Fruit fly (Drosophila melanogaster): ENCODE data around the gene Poxm.

The Poxm gene

dm6 chr3R:8349449-8350115 lies 16.0 kb upstream of the Poxm start, which contains the start of gene Atg13 (continued):
- TF ChIP-seq CG14710 (tag; optimal IDR thresholded peaks at IDR 0.05): peak; percentile 81
- TF ChIP-seq ind (GFP tag; optimal IDR thresholded peaks at IDR 0.05): peak; percentile 22
- TF ChIP-seq scrt (GFP tag; optimal IDR thresholded peaks at IDR 0.05): no peak
- TF ChIP-seq crp (GFP tag; optimal IDR thresholded peaks at IDR 0.05): peak in 1 of 2 experiments; percentile 26
- no peak for TF ChIP-seq Bteb2 (GFP tag; optimal IDR thresholded peaks at IDR 0.05)
- no peak for TF ChIP-seq p53 (GFP tag; optimal IDR thresholded peaks at IDR 0.05)
- no peak for TF ChIP-seq CTCF (GFP tag; optimal IDR thresholded peaks at IDR 0.05)
- no peak for TF ChIP-seq gfzf (GFP tag; optimal IDR thresholded peaks at IDR 0.05)
- TF ChIP-seq CG15514 (GFP tag; optimal IDR thresholded peaks at IDR 0.05): peak; percentile 44
- no peak for TF ChIP-seq al (GFP tag; IDR thresholded peaks at IDR 0.05)
- TF ChIP-seq klu (GFP tag; IDR thresholded peaks at IDR 0.05): no peak
- peak; percentile 58 for TF ChIP-seq nerfin-2 (GFP tag; IDR thresholded peaks at IDR 0.05; ENCODE audit: partially characterized antibody)
- TF ChIP-seq E2f1 (GFP tag; IDR thresholded peaks at IDR 0.05): no peak
- no peak for TF ChIP-seq CG11247 (GFP tag; IDR thresholded peaks at IDR 0.05)
- no peak for TF ChIP-seq CG3995 (GFP tag; optimal IDR thresholded peaks at IDR 0.05)
- TF ChIP-seq CG33213 (GFP tag; optimal IDR thresholded peaks at IDR 0.05): no peak
- TF ChIP-seq CG3163 (GFP tag; optimal IDR thresholded peaks at IDR 0.05): no peak
- no peak for TF ChIP-seq CG15011 (GFP tag; optimal IDR thresholded peaks at IDR 0.05)
- TF ChIP-seq amos (GFP tag; IDR thresholded peaks at IDR 0.05; ENCODE audit: partially characterized antibody): peak; percentile 90; the same call in 1 of the 2 replicates
- TF ChIP-seq CG17186 (GFP tag; optimal IDR thresholded peaks at IDR 0.05): peak; percentile 2
- no peak for TF ChIP-seq usp (GFP tag; optimal IDR thresholded peaks at IDR 0.05)
- peak; percentile 75; the same call in 1 of the 2 replicates for TF ChIP-seq Drgx (GFP tag; IDR thresholded peaks at IDR 0.05)
- peak in 1 of 2 experiments; percentile 88 for TF ChIP-seq bsh (GFP tag; optimal IDR thresholded peaks at IDR 0.05)
- TF ChIP-seq Camta (GFP tag; optimal IDR thresholded peaks at IDR 0.05): peak; percentile 5
- peak; percentile 19 for TF ChIP-seq CG13424 (tag; optimal IDR thresholded peaks at IDR 0.05)
- no peak for TF ChIP-seq shn (GFP tag; optimal IDR thresholded peaks at IDR 0.05)
- no peak for TF ChIP-seq D19A (tag; optimal IDR thresholded peaks at IDR 0.05)
- TF ChIP-seq tgo (GFP tag; IDR thresholded peaks at IDR 0.05): no peak; the same call in 2 of the 3 replicates
- peak; percentile 35; the same call in 1 of the 2 replicates for TF ChIP-seq slbo (GFP tag; IDR thresholded peaks at IDR 0.05)
- peak in 1 of 2 experiments; percentile 16 for TF ChIP-seq dpn (GFP tag; optimal IDR thresholded peaks at IDR 0.05)
- TF ChIP-seq Bdp1 (GFP tag; optimal IDR thresholded peaks at IDR 0.05): no peak
- 0 out of 3 replicates have a peak, but pooled peaks have one; percentile 45 for TF ChIP-seq CG11456 (GFP tag; IDR thresholded peaks at IDR 0.05)
- TF ChIP-seq mld (GFP tag; IDR thresholded peaks at IDR 0.05; ENCODE audit: partially characterized antibody): peak; percentile 76; the same call in 2 of the 3 replicates
- no peak for TF ChIP-seq abd-A (tag; optimal IDR thresholded peaks at IDR 0.05)
- TF ChIP-seq gt (GFP tag; IDR thresholded peaks at IDR 0.05): no peak
- no peak for TF ChIP-seq unpg (GFP tag; optimal IDR thresholded peaks at IDR 0.05)
- TF ChIP-seq bab2 (GFP tag; optimal IDR thresholded peaks at IDR 0.05): peak; percentile 2
- TF ChIP-seq ken (GFP tag; IDR thresholded peaks at IDR 0.05): no peak
- no peak for TF ChIP-seq Kr (GFP tag; optimal IDR thresholded peaks at IDR 0.05)
- TF ChIP-seq CG6272 (GFP tag; IDR thresholded peaks at IDR 0.05): no peak; the same call in 1 of the 2 replicates
- TF ChIP-seq CG16863 (GFP tag; optimal IDR thresholded peaks at IDR 0.05): no peak
- no peak for TF ChIP-seq B-H1 (GFP tag; IDR thresholded peaks at IDR 0.05)
- TF ChIP-seq br (optimal IDR thresholded peaks at IDR 0.05): no peak
- no peak for TF ChIP-seq CG18619 (GFP tag; optimal IDR thresholded peaks at IDR 0.05)
- no peak for TF ChIP-seq CG12942 (GFP tag; optimal IDR thresholded peaks at IDR 0.05)
- TF ChIP-seq CG9727 (GFP tag; optimal IDR thresholded peaks at IDR 0.05): peak; percentile 31
- peak; percentile 57 for TF ChIP-seq wek (GFP tag; optimal IDR thresholded peaks at IDR 0.05)
- no peak for TF ChIP-seq Sox100B (GFP tag; optimal IDR thresholded peaks at IDR 0.05)
- TF ChIP-seq zfh1 (GFP tag; IDR thresholded peaks at IDR 0.05): no peak
- TF ChIP-seq pho (GFP tag; optimal IDR thresholded peaks at IDR 0.05): peak; percentile 27
- peak; percentile 25 for TF ChIP-seq B-H2 (GFP tag; optimal IDR thresholded peaks at IDR 0.05)
